Worm (Caenorhabditis elegans): ENCODE results near the gene F23B12.1.

ce11 chrV:14447240-14447763 lies 18.3 kb downstream of the F23B12.1 start, which contains the start of the genes dlat-1 and fntb-1:
- TF ChIP-seq ceh-82 (tag; optimal IDR thresholded peaks at IDR 0.05) = no peak
- no peak for TF ChIP-seq F10B5.3 (tag; optimal IDR thresholded peaks at IDR 0.05)
- no peak for TF ChIP-seq egl-27 (tag; optimal IDR thresholded peaks at IDR 0.05)
- no peak for TF ChIP-seq pha-4 (GFP tag; IDR thresholded peaks at IDR 0.05)
- no peak for TF ChIP-seq pha-4 (tag; optimal IDR thresholded peaks at IDR 0.05)
- no peak for TF ChIP-seq Y75B8A.6 (GFP tag; IDR thresholded peaks at IDR 0.05)
- no peak for TF ChIP-seq Y105C5A.15 (GFP tag; IDR thresholded peaks at IDR 0.05)
- peak; percentile 48 for TF ChIP-seq nhr-6 (tag; optimal IDR thresholded peaks at IDR 0.05)
- no peak for TF ChIP-seq dpl-1 (GFP tag; optimal IDR thresholded peaks at IDR 0.05)
- TF ChIP-seq lin-29 (GFP tag; IDR thresholded peaks at IDR 0.05) = no peak
- TF ChIP-seq R02D3.7 (tag; optimal IDR thresholded peaks at IDR 0.05) = no peak
- no peak for TF ChIP-seq rbr-2 (tag; optimal IDR thresholded peaks at IDR 0.05)
- TF ChIP-seq nhr-77 (tag; optimal IDR thresholded peaks at IDR 0.05) = no peak
- no peak for TF ChIP-seq nhr-11 (tag; optimal IDR thresholded peaks at IDR 0.05)

Data from whole organism, L4 larva.